Fruit fly (Drosophila melanogaster) whole organism, prepupa: ENCODE results near the gene Kah.

Experiments
- Blimp-1 ChIP-seq: fragments of 200-800 bp; sonication (Bioruptor generic); optimal IDR thresholded peaks from 3 replicates; lab custom pipeline; 2017; ENCODE audit warnings: missing biosample characterization, missing genetic modification characterization, mild to moderate bottlenecking, moderate library complexity, missing genetic modification reagents
- CG10631 ChIP-seq: fragments of 200-800 bp; sonication (Bioruptor generic); optimal IDR thresholded peaks from 2 replicates; lab custom pipeline; 2016; ENCODE audit warnings: missing biosample characterization, missing genetic modification characterization
- CG10669 ChIP-seq: fragments of 200-800 bp; sonication (Bioruptor generic); optimal IDR thresholded peaks from 3 replicates; lab custom pipeline; 2018; ENCODE audit warnings: missing biosample characterization, mild to moderate bottlenecking, missing genetic modification characterization, moderate library complexity
- CG11294 ChIP-seq: fragments of 200-800 bp; sonication (Bioruptor generic); IDR thresholded peaks from 2 replicates; pipeline ENCODE4 v1.3.6; 2022; ENCODE audit warnings: missing biosample characterization, missing genetic modification characterization
- CG15336 ChIP-seq: fragments of 200-800 bp; sonication (Bioruptor generic); IDR thresholded peaks from 2 replicates; pipeline ENCODE4 v1.3.6; 2022; ENCODE audit warnings: missing biosample characterization, missing genetic modification characterization
- CG1621 ChIP-seq: fragments of 200-800 bp; sonication (Bioruptor generic); optimal IDR thresholded peaks from 3 replicates; lab custom pipeline; 2018; ENCODE audit warnings: missing biosample characterization, mild to moderate bottlenecking, missing genetic modification characterization
- CG3032 ChIP-seq: fragments of 200-800 bp; optimal IDR thresholded peaks from 2 replicates; lab custom pipeline; 2019; ENCODE audit warnings: missing biosample characterization, mild to moderate bottlenecking, missing genetic modification characterization, moderate library complexity
- CG34406 ChIP-seq: fragments of 200-800 bp; sonication (Bioruptor generic); optimal IDR thresholded peaks from 3 replicates; lab custom pipeline; 2016; ENCODE audit warnings: missing biosample characterization, missing genetic modification characterization
- CG3919 ChIP-seq: fragments of 200-800 bp; sonication (Bioruptor generic); optimal IDR thresholded peaks from 3 replicates; lab custom pipeline; 2016; ENCODE audit warnings: missing biosample characterization, missing genetic modification characterization
- CG4318 ChIP-seq: fragments of 200-800 bp; sonication (Bioruptor generic); optimal IDR thresholded peaks from 3 replicates; lab custom pipeline; 2017; ENCODE audit warnings: missing biosample characterization, mild to moderate bottlenecking, missing genetic modification characterization
- CG6163 ChIP-seq: fragments of 200-800 bp; sonication (Bioruptor generic); IDR thresholded peaks from 3 replicates; pipeline ENCODE4 v1.3.6; 2022; ENCODE audit warnings: missing biosample characterization, missing genetic modification characterization
- CG6276 ChIP-seq: fragments of 200-800 bp; sonication (Bioruptor generic); optimal IDR thresholded peaks from 2 replicates; lab custom pipeline; 2017; ENCODE audit warnings: missing biosample characterization, mild to moderate bottlenecking, missing genetic modification characterization
- CG6792 ChIP-seq: fragments of 200-800 bp; sonication (Bioruptor generic); optimal IDR thresholded peaks from 3 replicates; lab custom pipeline; 2016; ENCODE audit warnings: missing biosample characterization, missing genetic modification characterization
- CG6808 ChIP-seq: fragments of 200-800 bp; sonication (Bioruptor generic); optimal IDR thresholded peaks from 3 replicates; lab custom pipeline; 2017; ENCODE audit warnings: missing biosample characterization, missing genetic modification characterization, mild to moderate bottlenecking, moderate library complexity, missing genetic modification reagents
- CG6854 ChIP-seq: fragments of 200-800 bp; sonication (Bioruptor generic); optimal IDR thresholded peaks from 2 replicates; lab custom pipeline; 2017; ENCODE audit warnings: missing biosample characterization, mild to moderate bottlenecking, missing genetic modification characterization
- CG7368 ChIP-seq: fragments of 200-800 bp; sonication (Bioruptor generic); optimal IDR thresholded peaks from 3 replicates; lab custom pipeline; 2016; ENCODE audit warnings: missing biosample characterization, missing genetic modification characterization
- CG8119 ChIP-seq: fragments of 200-800 bp; sonication (Bioruptor generic); IDR thresholded peaks from 3 replicates; pipeline ENCODE4 v1.3.6; 2022; ENCODE audit warnings: missing biosample characterization, missing genetic modification characterization
- CG8319 ChIP-seq: fragments of 200-800 bp; sonication (Bioruptor generic); optimal IDR thresholded peaks from 3 replicates; lab custom pipeline; 2016; ENCODE audit warnings: missing biosample characterization, missing genetic modification characterization
- CG8632 ChIP-seq: fragments of 200-800 bp; sonication (Bioruptor generic); optimal IDR thresholded peaks from 3 replicates; lab custom pipeline; 2016; ENCODE audit warnings: missing biosample characterization, missing genetic modification characterization
- Eip75B ChIP-seq: fragments of 200-800 bp; sonication (Bioruptor generic); optimal IDR thresholded peaks from 3 replicates; lab custom pipeline; 2016; ENCODE audit warnings: missing biosample characterization, missing genetic modification characterization
- Eip78C ChIP-seq: fragments of 200-800 bp; sonication (Bioruptor generic); peaks from one replicate; lab custom pipeline; 2016; ENCODE audit warnings: missing biosample characterization, missing genetic modification characterization
- Eip93F ChIP-seq: fragments of 200-800 bp; sonication (Bioruptor generic); optimal IDR thresholded peaks from 2 replicates; lab custom pipeline; 2016; ENCODE audit warnings: missing biosample characterization, mild to moderate bottlenecking, missing genetic modification characterization
- Ets21C ChIP-seq: fragments of 200-800 bp; sonication (Bioruptor generic); optimal IDR thresholded peaks from 3 replicates; lab custom pipeline; 2016; ENCODE audit warnings: missing biosample characterization, missing genetic modification characterization
- Ets96B ChIP-seq: fragments of 200-800 bp; optimal IDR thresholded peaks from 2 replicates; lab custom pipeline; 2019; ENCODE audit warnings: missing biosample characterization, mild to moderate bottlenecking, missing genetic modification characterization, moderate library complexity
- Gug ChIP-seq: fragments of 200-800 bp; sonication (Bioruptor generic); IDR thresholded peaks from 2 replicates; pipeline ENCODE4 v1.3.6; 2022; ENCODE audit warnings: missing biosample characterization, missing genetic modification characterization
- Hr38 ChIP-seq: sonication (Bioruptor generic); optimal IDR thresholded peaks from 2 replicates; lab custom pipeline; 2016; ENCODE audit warnings: missing biosample characterization, missing genetic modification characterization
- Hr39 ChIP-seq: fragments of 200-800 bp; sonication (Bioruptor generic); optimal IDR thresholded peaks from 2 replicates; lab custom pipeline; 2016; ENCODE audit warnings: missing biosample characterization, missing genetic modification characterization
- Hr4 ChIP-seq: fragments of 200-800 bp; sonication (Bioruptor generic); optimal IDR thresholded peaks from 3 replicates; lab custom pipeline; 2016; ENCODE audit warnings: missing biosample characterization, missing genetic modification characterization
- Met ChIP-seq: fragments of 200-800 bp; sonication (Bioruptor generic); optimal IDR thresholded peaks from 3 replicates; lab custom pipeline; 2016; ENCODE audit warnings: missing biosample characterization, missing genetic modification characterization
- OdsH ChIP-seq: fragments of 200-800 bp; sonication (Bioruptor generic); optimal IDR thresholded peaks from 3 replicates; lab custom pipeline; 2016; ENCODE audit warnings: missing biosample characterization, missing genetic modification characterization
- Smox ChIP-seq: fragments of 200-800 bp; sonication (Bioruptor generic); optimal IDR thresholded peaks from 3 replicates; lab custom pipeline; 2016; ENCODE audit warnings: missing biosample characterization, missing genetic modification characterization
- Sox102F ChIP-seq: fragments of 200-800 bp; sonication (Bioruptor generic); optimal IDR thresholded peaks from 2 replicates; lab custom pipeline; 2016; ENCODE audit warnings: missing biosample characterization, mild to moderate bottlenecking, missing genetic modification characterization
- Sox15 ChIP-seq: fragments of 200-800 bp; sonication (Bioruptor generic); optimal IDR thresholded peaks from 3 replicates; lab custom pipeline; 2016; ENCODE audit warnings: missing biosample characterization, missing genetic modification characterization
- achi ChIP-seq: fragments of 200-800 bp; sonication (Bioruptor generic); optimal IDR thresholded peaks from 3 replicates; lab custom pipeline; 2016; ENCODE audit warnings: missing biosample characterization, missing genetic modification characterization
- acj6 ChIP-seq: fragments of 200-800 bp; sonication (Bioruptor generic); optimal IDR thresholded peaks from 3 replicates; lab custom pipeline; 2016; ENCODE audit warnings: missing biosample characterization, missing genetic modification characterization
- cyc ChIP-seq: fragments of 200-800 bp; sonication (Bioruptor generic); optimal IDR thresholded peaks from 3 replicates; lab custom pipeline; 2016; ENCODE audit warnings: missing biosample characterization, missing genetic modification characterization
- dac ChIP-seq: fragments of 200-800 bp; sonication (Bioruptor generic); optimal IDR thresholded peaks from 2 replicates; lab custom pipeline; 2017; ENCODE audit warnings: missing biosample characterization, mild to moderate bottlenecking, missing genetic modification characterization
- eg ChIP-seq: fragments of 200-800 bp; sonication (Bioruptor generic); IDR thresholded peaks from 3 replicates; pipeline ENCODE4 v1.3.6; 2022; ENCODE audit warnings: missing biosample characterization, missing genetic modification characterization
- esn ChIP-seq: fragments of 200-800 bp; sonication (Bioruptor generic); optimal IDR thresholded peaks from 2 replicates; lab custom pipeline; 2016; ENCODE audit warnings: missing biosample characterization, mild to moderate bottlenecking, missing genetic modification characterization, moderate library complexity
- fd59A ChIP-seq: fragments of 200-800 bp; sonication (Bioruptor generic); optimal IDR thresholded peaks from 2 replicates; lab custom pipeline; 2017; ENCODE audit warnings: missing biosample characterization, mild to moderate bottlenecking, missing genetic modification characterization, missing genetic modification reagents
- fd85E ChIP-seq: fragments of 200-800 bp; sonication (Bioruptor generic); optimal IDR thresholded peaks from 3 replicates; lab custom pipeline; 2016; ENCODE audit warnings: missing biosample characterization, missing genetic modification characterization
- fkh ChIP-seq: fragments of 200-800 bp; sonication (Bioruptor generic); optimal IDR thresholded peaks from 3 replicates; lab custom pipeline; 2017; ENCODE audit warnings: missing biosample characterization, mild to moderate bottlenecking, missing genetic modification characterization, moderate library complexity
- lz ChIP-seq: fragments of 200-800 bp; sonication (Bioruptor generic); optimal IDR thresholded peaks from 3 replicates; lab custom pipeline; 2016; ENCODE audit warnings: missing biosample characterization, missing genetic modification characterization
- net ChIP-seq: fragments of 200-800 bp; sonication (Bioruptor generic); optimal IDR thresholded peaks from 3 replicates; lab custom pipeline; 2016; ENCODE audit warnings: missing biosample characterization, missing genetic modification characterization
- pdm3 ChIP-seq: fragments of 200-800 bp; sonication (Bioruptor generic); optimal IDR thresholded peaks from 3 replicates; lab custom pipeline; 2016; ENCODE audit warnings: missing biosample characterization, missing genetic modification characterization
- ss ChIP-seq, 2 experiments: fragments of 200-800 bp; sonication (Bioruptor generic); optimal IDR thresholded peaks; 2 replicates in 1 of 2; 3 replicates in 1 of 2; lab custom pipeline; 2017 to 2018; ENCODE audit warnings: mild to moderate bottlenecking in 2 of 2, missing biosample characterization in 2 of 2, missing genetic modification characterization in 2 of 2, moderate library complexity in 1 of 2
- svp ChIP-seq: fragments of 200-800 bp; sonication (Bioruptor generic); peaks from one replicate; lab custom pipeline; 2016; ENCODE audit warnings: missing biosample characterization, missing genetic modification characterization
- topi ChIP-seq: fragments of 200-800 bp; sonication (Bioruptor generic); optimal IDR thresholded peaks from 3 replicates; lab custom pipeline; 2016; ENCODE audit warnings: missing biosample characterization, missing genetic modification characterization
- vri ChIP-seq: fragments of 200-800 bp; sonication (Bioruptor generic); optimal IDR thresholded peaks from 3 replicates; lab custom pipeline; 2016; ENCODE audit warnings: missing biosample characterization, mild to moderate bottlenecking, missing genetic modification characterization

The Kah gene

dm6 chr3L:559390-560034 lies 29.6 kb downstream of the Kah start (continued):
- TF ChIP-seq CG11294 (no peak), ss (GFP tag; optimal IDR thresholded peaks at IDR 0.05; lab: Kevin White, UChicago) (peak in 1 of 2 experiments; percentile 3), CG8632 (GFP tag; lab: Kevin White, UChicago) (no peak), cyc (GFP tag; lab: Kevin White, UChicago) (no peak), Hr4 (GFP tag; lab: Kevin White, UChicago) (no peak), pdm3 (no peak), Hr38 (GFP tag; lab: Kevin White, UChicago) (no peak), CG6808 (GFP tag; lab: Kevin White, UChicago) (peak; percentile 10), CG3919 (GFP tag; lab: Kevin White, UChicago) (no peak), svp (GFP tag; lab: Kevin White, UChicago) (peak; percentile 89), Eip78C (peak; percentile 78), Sox102F (GFP tag; lab: Kevin White, UChicago) (no peak), Eip93F (peak; percentile 16), acj6 (GFP tag; lab: Kevin White, UChicago) (no peak), CG15336 (no peak), CG6163 (GFP tag; lab: Robert Waterston, UW) (no peak), Sox15 (GFP tag; lab: Kevin White, UChicago) (no peak), esn (GFP tag; lab: Kevin White, UChicago) (no peak), Smox (GFP tag; lab: Kevin White, UChicago) (no peak), achi (no peak), vri (GFP tag; lab: Kevin White, UChicago) (no peak), CG10669 (GFP tag; lab: Kevin White, UChicago) (peak; percentile 17), CG7368 (no peak), topi (GFP tag; lab: Kevin White, UChicago) (no peak)
- TF ChIP-seq, all 60 proteins: peak for 10

- TF ChIP-seq CG8319 (GFP tag; lab: Kevin White, UChicago) (no peak), CG6808 (GFP tag; lab: Kevin White, UChicago) (peak; percentile 41), CG34406 (GFP tag; lab: Kevin White, UChicago) (peak; percentile 66), Gug (GFP tag; lab: Robert Waterston, UW) (peak; percentile 79), CG10631 (peak; percentile 15), CG4318 (GFP tag; lab: Kevin White, UChicago) (peak; percentile 67), Blimp-1 (GFP tag; lab: Kevin White, UChicago) (no peak), CG6854 (no peak), esn (GFP tag; lab: Kevin White, UChicago) (peak; percentile 51), fkh (no peak), fd85E (GFP tag; lab: Kevin White, UChicago) (no peak), CG6276 (peak; percentile 45), CG8119 (GFP tag; lab: Robert Waterston, UW) (peak; percentile 81), Eip75B (GFP tag; lab: Kevin White, UChicago) (peak; percentile 57), OdsH (peak; percentile 72), CG3919 (GFP tag; lab: Kevin White, UChicago) (peak; percentile 72), achi (peak; percentile 61), CG1621 (peak; percentile 73), vri (GFP tag; lab: Kevin White, UChicago) (no peak), fd59A (GFP tag; lab: Kevin White, UChicago) (peak; percentile 59), Ets21C (GFP tag; lab: Kevin White, UChicago) (peak; percentile 14), CG11294 (peak; percentile 70), pdm3 (peak; percentile 65), Smox (GFP tag; lab: Kevin White, UChicago) (peak; percentile 41), eg (GFP tag; lab: Robert Waterston, UW) (peak; percentile 80), CG6792 (GFP tag; lab: Kevin White, UChicago) (peak; percentile 69), Met (GFP tag; lab: Kevin White, UChicago) (peak; percentile 60), CG3032 (tag; lab: Kevin White, UChicago) (peak; percentile 70), CG10669 (GFP tag; lab: Kevin White, UChicago) (peak; percentile 67), Eip78C (peak; percentile 49), Eip93F (no peak), dac (GFP tag; lab: Kevin White, UChicago) (peak; percentile 70), lz (peak; percentile 57), net (peak; percentile 74), Hr39 (GFP tag; lab: Kevin White, UChicago) (peak; percentile 71), Ets96B (peak; percentile 57)
These were observed 31.8 kb downstream of the Kah start for dm6 chr3L:557294-557693.
